Fruit fly (Drosophila melanogaster): ENCODE results near the gene CG42726.

CG42726 gene

DNA sequence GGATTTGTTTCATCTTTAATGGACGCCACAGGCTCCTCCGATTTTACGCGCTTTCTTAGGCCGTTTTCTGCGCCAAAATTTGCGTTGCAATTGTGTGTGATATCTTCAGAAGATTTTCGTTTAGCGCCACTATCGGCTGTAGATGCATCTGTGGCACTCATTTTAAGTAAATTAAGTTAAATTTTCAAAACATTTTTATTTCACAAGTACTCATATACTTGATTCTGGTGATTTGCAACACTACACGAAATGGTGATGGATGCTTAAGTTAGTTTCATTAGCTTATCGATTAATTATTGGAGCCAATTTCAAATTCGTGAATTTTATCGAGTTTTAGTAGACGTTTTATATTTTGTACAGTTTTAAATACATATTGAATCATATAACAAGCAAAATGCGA, 15.8 kb downstream of the CG42726 start, which contains the start of gene CG6171:
Gene CG6171 (minus strand): TSS at position 250 of the 400 bp plus-strand sequence.
- peak; percentile 44 for TF ChIP-seq CG7101 (tag; optimal IDR thresholded peaks at IDR 0.05)
- peak; percentile 46 for TF ChIP-seq bab1 (GFP tag; optimal IDR thresholded peaks at IDR 0.05)
- no peak for TF ChIP-seq pad (GFP tag; optimal IDR thresholded peaks at IDR 0.05)
- no peak for TF ChIP-seq cic (GFP tag; optimal IDR thresholded peaks at IDR 0.05)
- no peak for TF ChIP-seq Clk (GFP tag; optimal IDR thresholded peaks at IDR 0.05)
- no peak for TF ChIP-seq kay (GFP tag; ENCODE audit: borderline replicate concordance)
- TF ChIP-seq toe (GFP tag; optimal IDR thresholded peaks at IDR 0.05): no peak
- no peak for TF ChIP-seq tj (GFP tag; optimal IDR thresholded peaks at IDR 0.05)
- TF ChIP-seq Mnt (GFP tag; optimal IDR thresholded peaks at IDR 0.05): peak; percentile 9
- TF ChIP-seq Crg-1 (GFP tag; optimal IDR thresholded peaks at IDR 0.05): peak; percentile 17
- no peak for TF ChIP-seq CG5204 (GFP tag; optimal IDR thresholded peaks at IDR 0.05)
- TF ChIP-seq CG14711 (tag; optimal IDR thresholded peaks at IDR 0.05): peak; percentile 38
- TF ChIP-seq CG1620 (GFP tag; optimal IDR thresholded peaks at IDR 0.05): peak; percentile 41
- TF ChIP-seq ovo (GFP tag; optimal IDR thresholded peaks at IDR 0.05): no peak

DNA sequence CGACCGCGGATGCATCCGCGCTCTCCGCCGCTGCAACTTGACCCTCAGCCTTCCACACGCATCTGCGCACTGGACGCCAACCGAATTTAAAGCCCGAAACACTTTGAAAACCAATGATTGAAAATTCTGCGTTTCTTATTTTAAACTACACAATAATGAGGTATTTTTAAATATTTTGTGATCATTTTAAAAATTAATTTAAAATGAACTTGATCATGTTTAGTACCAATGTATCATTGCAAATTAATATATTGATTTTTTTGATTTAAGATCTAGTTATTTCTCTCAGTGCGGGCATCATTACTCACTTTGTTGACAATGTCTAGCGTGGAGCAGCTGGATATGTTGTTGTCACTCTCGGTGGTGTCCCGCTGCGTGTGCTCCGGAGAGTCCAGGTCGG, 19.0 kb downstream of the CG42726 start:
- TF ChIP-seq CG5204 (GFP tag; optimal IDR thresholded peaks at IDR 0.05) (no peak), CG33017 (tag; optimal IDR thresholded peaks at IDR 0.05) (peak; percentile 87), CG7045 (GFP tag; optimal IDR thresholded peaks at IDR 0.05) (peak; percentile 67), CG12768 (GFP tag; optimal IDR thresholded peaks at IDR 0.05) (peak; percentile 7), cic (GFP tag; optimal IDR thresholded peaks at IDR 0.05) (no peak), ovo (GFP tag; optimal IDR thresholded peaks at IDR 0.05) (no peak), CG14711 (tag; optimal IDR thresholded peaks at IDR 0.05) (peak; percentile 70), Hr96 (GFP tag; optimal IDR thresholded peaks at IDR 0.05) (no peak), CG7101 (tag; optimal IDR thresholded peaks at IDR 0.05) (peak; percentile 76)

DNA sequence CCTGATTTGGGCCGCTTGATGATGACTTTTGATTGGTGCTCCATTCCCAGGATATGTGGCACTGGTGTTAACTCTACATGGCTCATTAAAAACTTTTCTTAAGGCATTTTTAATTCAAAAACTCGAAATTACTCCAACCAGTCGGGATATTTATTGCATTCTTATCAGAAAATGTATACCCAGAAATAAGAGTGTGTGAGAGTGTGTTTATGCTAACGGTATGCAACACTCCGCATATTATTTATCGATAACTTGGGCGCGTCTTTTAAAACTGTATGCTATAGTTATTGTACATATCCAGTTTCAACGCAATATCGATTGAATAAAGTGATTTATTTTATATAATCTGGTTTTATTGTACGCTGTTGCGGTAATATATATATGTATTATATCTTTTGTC, 19.6 kb downstream of the CG42726 start, which contains the start of gene CG34404:
Gene CG34404 (minus strand): TSS at position 189 of the 400 bp plus-strand sequence.
- TF ChIP-seq CG1620 (GFP tag; optimal IDR thresholded peaks at IDR 0.05) (peak; percentile 24), Crg-1 (GFP tag; optimal IDR thresholded peaks at IDR 0.05) (peak; percentile 19), toe (GFP tag; optimal IDR thresholded peaks at IDR 0.05) (no peak), CG33017 (tag; optimal IDR thresholded peaks at IDR 0.05) (no peak), Hr96 (GFP tag; optimal IDR thresholded peaks at IDR 0.05) (no peak), kay (GFP tag; ENCODE audit: borderline replicate concordance) (no peak), cnc (optimal IDR thresholded peaks at IDR 0.05) (no peak), CG7101 (tag; optimal IDR thresholded peaks at IDR 0.05) (peak; percentile 34), CG11617 (GFP tag; optimal IDR thresholded peaks at IDR 0.05) (no peak), cic (GFP tag; optimal IDR thresholded peaks at IDR 0.05) (no peak), Mnt (GFP tag; optimal IDR thresholded peaks at IDR 0.05) (peak; percentile 10), CG7045 (GFP tag; optimal IDR thresholded peaks at IDR 0.05) (no peak), CG12768 (GFP tag; optimal IDR thresholded peaks at IDR 0.05) (no peak), CG14711 (tag; optimal IDR thresholded peaks at IDR 0.05) (no peak), ovo (GFP tag; optimal IDR thresholded peaks at IDR 0.05) (no peak), CG5204 (GFP tag; optimal IDR thresholded peaks at IDR 0.05) (no peak)

DNA sequence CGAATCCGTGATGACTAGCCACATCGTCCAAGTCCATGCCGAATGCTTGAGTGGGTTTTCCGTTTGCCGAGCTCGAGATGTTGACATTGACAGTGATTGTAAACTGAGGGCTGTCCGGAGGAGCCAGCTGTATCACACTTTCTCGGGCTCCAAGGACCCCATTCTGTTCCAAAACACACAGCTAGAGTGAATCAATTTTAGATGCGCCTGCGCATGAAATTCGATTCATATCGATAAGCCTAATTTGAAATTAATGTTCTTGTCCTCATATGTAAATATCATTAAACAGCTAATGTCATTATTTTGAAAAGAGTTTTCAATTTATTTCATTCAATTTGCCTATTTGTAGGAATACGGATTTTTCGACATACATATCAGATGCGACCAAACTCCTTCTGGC, 21.9 kb downstream of the CG42726 start, which contains the start of gene CG14868:
Gene CG14868 (minus strand): TSS at position 204 of the 400 bp plus-strand sequence.
- TF ChIP-seq pad (GFP tag; optimal IDR thresholded peaks at IDR 0.05): no peak
- TF ChIP-seq bab1 (GFP tag; optimal IDR thresholded peaks at IDR 0.05): no peak

DNA sequence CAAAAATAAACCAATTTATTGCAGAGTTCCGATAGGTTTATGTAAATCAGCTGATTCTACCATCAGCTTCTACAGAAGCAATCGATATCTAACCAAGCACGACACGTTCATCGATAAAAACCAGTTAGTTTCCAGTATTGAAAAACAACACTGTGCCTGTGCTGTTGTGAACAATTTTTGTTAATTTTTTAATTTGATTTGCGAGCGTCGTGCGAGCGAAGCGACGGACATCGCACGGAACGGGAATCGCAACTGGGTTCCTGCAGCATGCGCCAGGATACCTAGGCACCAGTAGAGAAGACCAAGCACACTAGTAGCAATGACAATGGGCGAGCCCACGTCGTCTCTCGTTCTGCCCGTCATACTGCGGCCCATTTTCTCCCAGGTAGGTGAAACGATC, 24.0 kb downstream of the CG42726 start, which contains the start of the genes Ccm3 and CG6136:
Gene Ccm3 (plus strand): TSS at position 125 of the 400 bp plus-strand sequence.
Gene CG6136 (minus strand): TSS at position 380 of the 400 bp plus-strand sequence.
- TF ChIP-seq bab1 (GFP tag; optimal IDR thresholded peaks at IDR 0.05): peak; percentile 66
- TF ChIP-seq CG7045 (GFP tag; optimal IDR thresholded peaks at IDR 0.05): peak; percentile 42
- TF ChIP-seq Hr96 (GFP tag; optimal IDR thresholded peaks at IDR 0.05): peak; percentile 72
- no peak for TF ChIP-seq tj (GFP tag; optimal IDR thresholded peaks at IDR 0.05)
- peak; percentile 85 for TF ChIP-seq Crg-1 (GFP tag; optimal IDR thresholded peaks at IDR 0.05)
- TF ChIP-seq CG11617 (GFP tag; optimal IDR thresholded peaks at IDR 0.05): peak; percentile 31
- TF ChIP-seq pad (GFP tag; optimal IDR thresholded peaks at IDR 0.05): peak; percentile 70
- peak; percentile 38 for TF ChIP-seq CG1620 (GFP tag; optimal IDR thresholded peaks at IDR 0.05)
- TF ChIP-seq ovo (GFP tag; optimal IDR thresholded peaks at IDR 0.05): peak; percentile 49
- TF ChIP-seq CG14711 (tag; optimal IDR thresholded peaks at IDR 0.05): peak; percentile 38
- peak; percentile 53 for TF ChIP-seq CG33017 (tag; optimal IDR thresholded peaks at IDR 0.05)
- peak; percentile 78 for TF ChIP-seq CG7101 (tag; optimal IDR thresholded peaks at IDR 0.05)
- TF ChIP-seq CG5204 (GFP tag; optimal IDR thresholded peaks at IDR 0.05): no peak
- TF ChIP-seq CG12768 (GFP tag; optimal IDR thresholded peaks at IDR 0.05): peak; percentile 69
- peak; percentile 32 for TF ChIP-seq toe (GFP tag; optimal IDR thresholded peaks at IDR 0.05)
- TF ChIP-seq cnc (optimal IDR thresholded peaks at IDR 0.05): no peak
- peak; percentile 37 for TF ChIP-seq Clk (GFP tag; optimal IDR thresholded peaks at IDR 0.05)
- no peak for TF ChIP-seq kay (GFP tag; ENCODE audit: borderline replicate concordance)
- TF ChIP-seq cic (GFP tag; optimal IDR thresholded peaks at IDR 0.05): peak; percentile 45
- peak; percentile 73 for TF ChIP-seq Mnt (GFP tag; optimal IDR thresholded peaks at IDR 0.05)

DNA sequence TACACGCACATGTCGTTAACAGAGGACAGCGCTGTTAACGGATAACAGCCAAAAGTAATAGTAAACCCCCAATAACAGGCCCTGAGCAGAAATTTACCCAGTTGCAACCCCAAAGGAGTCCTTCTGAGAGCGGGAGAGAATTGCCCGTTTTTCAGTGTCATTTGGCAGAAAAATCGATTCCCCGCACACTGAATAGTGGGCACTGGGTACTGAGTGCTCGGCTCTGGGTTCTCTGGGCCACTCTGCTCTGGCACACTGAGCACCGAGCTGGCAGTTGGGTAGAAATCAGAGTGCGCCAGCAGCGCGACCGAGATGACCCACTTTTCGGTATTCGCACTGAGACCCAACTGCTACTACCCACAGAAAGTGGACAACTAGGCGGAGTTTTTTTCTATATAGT, 26.5 kb downstream of the CG42726 start, which contains the start of gene Rbp:
Gene Rbp (plus strand): TSS at position 239 of the 400 bp plus-strand sequence.
- no peak for TF ChIP-seq bab1 (GFP tag; optimal IDR thresholded peaks at IDR 0.05)
- no peak for TF ChIP-seq CG7101 (tag; optimal IDR thresholded peaks at IDR 0.05)
- no peak for TF ChIP-seq CG11617 (GFP tag; optimal IDR thresholded peaks at IDR 0.05)
- TF ChIP-seq ovo (GFP tag; optimal IDR thresholded peaks at IDR 0.05): no peak
- no peak for TF ChIP-seq pad (GFP tag; optimal IDR thresholded peaks at IDR 0.05)
- no peak for TF ChIP-seq Crg-1 (GFP tag; optimal IDR thresholded peaks at IDR 0.05)
- no peak for TF ChIP-seq CG7045 (GFP tag; optimal IDR thresholded peaks at IDR 0.05)
- no peak for TF ChIP-seq Hr96 (GFP tag; optimal IDR thresholded peaks at IDR 0.05)
- no peak for TF ChIP-seq kay (GFP tag; ENCODE audit: borderline replicate concordance)
- TF ChIP-seq Mnt (GFP tag; optimal IDR thresholded peaks at IDR 0.05): no peak
- no peak for TF ChIP-seq CG14711 (tag; optimal IDR thresholded peaks at IDR 0.05)
- no peak for TF ChIP-seq CG5204 (GFP tag; optimal IDR thresholded peaks at IDR 0.05)
- TF ChIP-seq Clk (GFP tag; optimal IDR thresholded peaks at IDR 0.05): no peak
- TF ChIP-seq toe (GFP tag; optimal IDR thresholded peaks at IDR 0.05): no peak
- no peak for TF ChIP-seq cic (GFP tag; optimal IDR thresholded peaks at IDR 0.05)
- TF ChIP-seq CG1620 (GFP tag; optimal IDR thresholded peaks at IDR 0.05): no peak
- no peak for TF ChIP-seq CG33017 (tag; optimal IDR thresholded peaks at IDR 0.05)
- TF ChIP-seq CG12768 (GFP tag; optimal IDR thresholded peaks at IDR 0.05): no peak
- no peak for TF ChIP-seq cnc (optimal IDR thresholded peaks at IDR 0.05)

Measured in whole organism, adult.